Worm (Caenorhabditis elegans) whole organism, L4 larva: ENCODE results near the gene fbxa-218.

Experiments used
- ces-1 ChIP-seq: fragments of 150-350 bp; sonication (generic microtip); optimal IDR thresholded peaks from 4 replicates; lab custom pipeline; 2014; ENCODE audit warnings: missing biosample characterization, missing genetic modification reagents, missing genetic modification characterization
- lin-15B ChIP-seq: fragments of 150-350 bp; sonication (generic microtip); optimal IDR thresholded peaks from 3 replicates; lab custom pipeline; 2014; ENCODE audit warnings: missing biosample characterization, missing genetic modification characterization
- pqm-1 ChIP-seq: sonication (generic microtip); optimal IDR thresholded peaks from 2 replicates; lab custom pipeline; 2017; ENCODE audit warnings: missing biosample characterization, missing genetic modification characterization
- saeg-2 ChIP-seq: fragments of 200-800 bp; sonication (Bioruptor generic); IDR thresholded peaks from 2 replicates; pipeline ENCODE4 v1.3.6; 2022; ENCODE audit warnings: missing genetic modification reagents, missing genetic modification characterization, missing compliant biosample characterization
- unc-130 ChIP-seq: sonication (generic microtip); optimal IDR thresholded peaks from 2 replicates; lab custom pipeline; 2016; ENCODE audit warnings: missing genetic modification reagents, missing genetic modification characterization, missing compliant biosample characterization
- unc-62 ChIP-seq, 3 experiments: fragments of 150-350 bp in 1 of 3; sonication (generic microtip); optimal IDR thresholded peaks in 2 of 3; peaks in 1 of 3; 1 replicate in 1 of 3; 2 replicates in 2 of 3; lab custom pipeline; 2014 to 2017; ENCODE audit warnings: missing biosample characterization in 3 of 3, missing genetic modification characterization in 3 of 3, missing genetic modification reagents in 3 of 3, missing genotype in 1 of 3

DNA sequence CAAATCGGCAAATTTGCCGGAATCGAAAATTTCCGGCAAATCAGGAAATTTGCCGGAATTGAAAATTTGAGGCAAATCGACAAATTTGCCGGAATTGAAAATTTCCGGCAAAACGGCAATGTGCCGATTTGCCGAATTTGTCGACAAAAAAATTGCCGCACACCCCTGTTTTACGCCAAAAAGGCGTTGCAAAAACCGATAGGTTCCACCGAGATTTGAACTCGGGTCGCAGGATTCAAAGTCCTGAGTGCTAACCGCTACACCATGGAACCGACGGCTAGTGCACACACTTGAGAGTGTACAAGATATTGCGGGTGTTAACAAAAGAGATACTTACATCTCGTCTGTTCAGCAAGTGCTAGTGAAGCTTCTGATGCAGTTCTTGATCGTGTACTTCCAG lies 36.6 kb upstream of the fbxa-218 start:
- TF ChIP-seq ces-1, result no peak
- TF ChIP-seq lin-15B, result no peak
- peak in 1 of 2 experiments; percentile 62 for TF ChIP-seq unc-62 (GFP tag; optimal IDR thresholded peaks at IDR 0.05 in 1 of 2; lab: Kevin White, UChicago)
- TF ChIP-seq unc-62 (tag; optimal IDR thresholded peaks at IDR 0.05; lab: Kevin White, UChicago), result no peak
- no peak for TF ChIP-seq pqm-1
- no peak for TF ChIP-seq saeg-2 (GFP tag; lab: Robert Waterston, UW)
- TF ChIP-seq unc-130, result no peak
